Worm (Caenorhabditis elegans): Measurements from ENCODE around the gene hrg-3.

DNA sequence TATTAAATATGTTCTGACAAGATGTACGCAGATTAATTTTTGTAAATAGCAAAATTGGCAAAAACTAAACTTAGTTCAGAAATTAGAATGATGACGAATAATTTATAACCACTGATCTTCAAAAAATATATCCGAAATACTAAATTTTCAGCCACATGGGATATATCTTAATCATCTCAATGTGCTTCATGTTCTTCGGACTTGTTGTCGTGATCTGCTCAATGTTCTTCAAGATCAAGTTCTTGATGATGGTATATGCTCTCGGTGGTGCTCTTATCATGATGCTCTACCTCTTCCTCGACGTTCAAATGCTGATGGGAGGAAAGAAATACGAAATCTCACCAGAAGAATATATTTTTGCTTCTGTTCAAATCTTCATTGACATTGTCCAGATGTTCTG lies 49.7 kb upstream of the hrg-3 start:
- TF ChIP-seq med-1 (GFP tag; optimal IDR thresholded peaks at IDR 0.05; ENCODE audit: insufficient read depth), result no peak
- TF ChIP-seq cog-1 (tag; optimal IDR thresholded peaks at IDR 0.05), result no peak
- TF ChIP-seq T22C8.4 (GFP tag; IDR thresholded peaks at IDR 0.05), result no peak
- no peak for TF ChIP-seq ztf-23 (GFP tag; IDR thresholded peaks at IDR 0.05)
- TF ChIP-seq ztf-29 (GFP tag; IDR thresholded peaks at IDR 0.05), result no peak
- no peak for TF ChIP-seq tab-1 (GFP tag; IDR thresholded peaks at IDR 0.05)
- TF ChIP-seq flt-1 (GFP tag; IDR thresholded peaks at IDR 0.05), result no peak
- TF ChIP-seq ref-1 (GFP tag; conservative IDR thresholded peaks at IDR 0.05), result no peak
